Worm (Caenorhabditis elegans): ENCODE results near the gene irld-8.
"Not testable (repeated sequence)": the region's sequence is repeated elsewhere in the genome, so short reads cannot be mapped to it uniquely, and the experiment has no call there.

DNA sequence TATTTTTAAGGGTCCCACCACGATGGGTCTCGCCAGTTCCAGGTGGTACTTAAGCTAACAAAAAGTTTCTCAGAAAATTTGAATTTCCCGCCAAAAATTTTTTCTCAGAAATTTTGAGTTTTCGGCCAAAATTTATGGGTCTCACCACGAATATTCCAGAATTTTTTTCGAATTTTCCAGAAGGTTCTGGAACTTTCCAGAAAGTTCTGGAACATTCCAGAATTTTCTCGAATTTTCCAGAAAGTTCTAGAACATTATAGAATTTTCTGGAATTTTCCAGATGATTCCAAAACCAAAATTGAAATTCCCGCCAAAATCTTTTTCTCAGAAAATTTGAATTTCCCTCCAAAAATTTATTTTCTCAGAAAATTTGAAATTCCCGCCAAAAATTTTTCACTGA is 42.9 kb upstream of the irld-8 start:
- not testable (repeated sequence) for TF ChIP-seq pha-4 (tag; optimal IDR thresholded peaks at IDR 0.05); D2030.7 (GFP tag; IDR thresholded peaks at IDR 0.05); ama-1 (optimal IDR thresholded peaks at IDR 0.05); ama-1 (GFP tag; optimal IDR thresholded peaks at IDR 0.05); pbrm-1 (GFP tag; IDR thresholded peaks at IDR 0.05); cebp-2 (GFP tag; IDR thresholded peaks at IDR 0.05); die-1 (tag; optimal IDR thresholded peaks at IDR 0.05); Y79H2A.3 (GFP tag; conservative IDR thresholded peaks at IDR 0.05); B0336.3 (GFP tag; IDR thresholded peaks at IDR 0.05); C17E4.6 (GFP tag; IDR thresholded peaks at IDR 0.05); xnd-1 (tag; optimal IDR thresholded peaks at IDR 0.05); bed-1 (GFP tag; IDR thresholded peaks at IDR 0.05); ets-4 (GFP tag; optimal IDR thresholded peaks at IDR 0.05); dpl-1 (GFP tag; optimal IDR thresholded peaks at IDR 0.05)
